Worm (Caenorhabditis elegans) whole organism, mixed stage, embryonic: ENCODE measurements around the gene arl-5.

Experiments
- blmp-1 ChIP-seq: fragments of 150-350 bp; optimal IDR thresholded peaks from 2 replicates; lab custom pipeline; 2014; ENCODE audit warnings: missing biosample characterization, missing genetic modification characterization
- ces-1 ChIP-seq: fragments of 150-350 bp; optimal IDR thresholded peaks from 2 replicates; lab custom pipeline; 2014; ENCODE audit warnings: missing biosample characterization, missing genetic modification reagents, missing genetic modification characterization
- drap-1 ChIP-seq: fragments of 200-800 bp; sonication (Bioruptor generic); optimal IDR thresholded peaks from 3 replicates; lab custom pipeline; 2018; ENCODE audit warnings: mild to moderate bottlenecking, missing genetic modification characterization, missing compliant biosample characterization
- elt-3 ChIP-seq: fragments of 150-350 bp; optimal IDR thresholded peaks from 2 replicates; lab custom pipeline; 2014; ENCODE audit warnings: missing biosample characterization, missing genetic modification characterization
- lin-13 ChIP-seq: fragments of 150-350 bp; optimal IDR thresholded peaks from 2 replicates; lab custom pipeline; 2014; ENCODE audit warnings: missing biosample characterization, missing genetic modification characterization
- lsy-2 ChIP-seq: fragments of 150-350 bp; optimal IDR thresholded peaks from 2 replicates; lab custom pipeline; 2014; ENCODE audit warnings: missing biosample characterization, missing genetic modification characterization
- mep-1 ChIP-seq: fragments of 150-350 bp; optimal IDR thresholded peaks from 2 replicates; lab custom pipeline; 2017; ENCODE audit warnings: missing biosample characterization, missing genetic modification reagents, missing genetic modification characterization, inconsistent platforms
- nhr-2 ChIP-seq: fragments of 150-350 bp; optimal IDR thresholded peaks from 2 replicates; lab custom pipeline; 2014; ENCODE audit warnings: missing biosample characterization, missing genetic modification characterization
- nhr-28 ChIP-seq: fragments of 150-350 bp; optimal IDR thresholded peaks from 2 replicates; lab custom pipeline; 2014; ENCODE audit warnings: missing biosample characterization, missing genetic modification characterization
- nhr-76 ChIP-seq: sonication (generic microtip); optimal IDR thresholded peaks from 2 replicates; lab custom pipeline; 2017; ENCODE audit warnings: missing biosample characterization, missing genetic modification characterization
- pha-4 ChIP-seq: fragments of 150-350 bp; optimal IDR thresholded peaks from 2 replicates; lab custom pipeline; 2018; ENCODE audit warnings: missing biosample characterization, missing genetic modification reagents, missing genetic modification characterization
- sptf-1 ChIP-seq: sonication (generic microtip); optimal IDR thresholded peaks from 2 replicates; lab custom pipeline; 2017; ENCODE audit warnings: mild to moderate bottlenecking, missing genetic modification characterization, moderate library complexity, missing compliant biosample characterization
- ztf-11 ChIP-seq: fragments of 150-350 bp; optimal IDR thresholded peaks from 2 replicates; lab custom pipeline; 2014; ENCODE audit warnings: missing biosample characterization, missing genetic modification characterization

DNA sequence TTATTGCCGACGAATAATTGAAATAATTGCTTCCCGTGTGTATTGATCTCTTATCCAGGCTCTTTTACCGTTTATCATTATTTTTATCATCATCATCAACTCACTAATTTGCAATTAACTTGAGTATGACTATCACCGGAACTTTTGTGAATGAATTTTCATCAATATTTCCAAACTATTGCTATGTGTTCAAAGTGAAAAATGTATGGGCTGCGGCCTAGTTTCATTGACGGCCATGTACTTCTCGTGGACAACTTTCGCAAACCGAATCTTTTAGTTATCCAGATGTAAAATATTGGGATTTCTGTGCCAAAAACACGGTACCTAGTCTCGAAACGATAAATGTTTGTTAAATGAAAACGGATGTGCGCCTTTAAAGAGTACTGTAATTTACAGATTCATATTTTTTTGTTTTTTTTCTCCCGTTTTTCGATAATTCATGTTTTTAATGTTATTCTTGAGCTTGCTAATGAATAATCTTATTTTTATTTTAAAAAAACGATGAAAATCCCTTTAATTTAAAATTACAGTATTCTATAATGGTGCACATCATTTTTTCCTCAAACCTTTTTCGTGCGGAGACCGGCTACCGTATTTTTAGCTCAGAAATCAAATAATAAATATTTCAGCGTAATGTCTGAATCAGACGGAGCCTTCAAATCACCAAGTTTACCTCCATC lies 24.4 kb upstream of the arl-5 start, which contains the start of gene ZK632.2:
- TF ChIP-seq drap-1 (GFP tag; lab: Kevin White, UChicago) (no peak), mep-1 (tag; lab: Kevin White, UChicago) (no peak), pha-4 (tag; lab: Kevin White, UChicago) (no peak), ztf-11 (tag; lab: Kevin White, UChicago) (no peak), ces-1 (GFP tag; lab: Kevin White, UChicago) (no peak), lin-13 (no peak), nhr-28 (tag; lab: Kevin White, UChicago) (no peak), sptf-1 (no peak), lsy-2 (tag; lab: Kevin White, UChicago) (no peak), blmp-1 (tag; lab: Kevin White, UChicago) (no peak), elt-3 (tag; lab: Kevin White, UChicago) (no peak), nhr-76 (tag; lab: Kevin White, UChicago) (no peak), nhr-2 (no peak)
